In the genomic region with DNA sequence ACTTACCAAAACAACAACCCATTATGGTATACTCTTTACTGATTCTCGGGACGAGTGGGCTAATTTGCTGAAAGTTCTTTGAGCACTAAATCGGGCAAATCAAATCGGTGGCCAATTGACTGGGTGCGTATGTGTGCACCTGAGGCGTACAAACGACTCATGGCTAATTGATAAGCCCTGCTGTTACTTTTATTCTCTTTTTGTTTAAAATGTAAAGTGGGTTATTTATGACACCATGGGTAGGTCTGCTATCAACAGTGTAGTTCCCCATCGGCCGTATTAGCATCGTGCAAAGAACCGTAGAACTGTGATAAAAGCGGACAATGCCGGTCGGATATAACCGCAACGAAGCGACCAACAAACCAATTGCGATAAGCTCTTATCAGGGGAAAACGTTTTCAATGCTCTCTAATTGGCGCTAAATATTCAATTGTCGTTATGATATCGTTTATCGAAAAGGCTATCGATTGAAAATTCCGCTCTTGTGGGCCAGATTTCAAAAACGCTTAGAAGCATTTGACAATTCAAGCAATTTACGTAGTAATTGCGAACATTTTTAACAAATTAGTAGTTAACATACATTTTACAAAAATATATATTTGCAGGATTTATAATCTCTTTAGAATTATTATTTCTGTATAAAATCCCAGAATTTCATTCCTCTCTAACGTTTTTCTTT, we compare ENCODE assay signal across 5 fruit fly cellular contexts.
TF ChIP-seq lines count a peak whose summit lies in the region.

A gene (minus strand): TSS at position 69 of the 679 bp plus-strand sequence.

- no peak for TF ChIP-seq CTCF in whole organism, embryonic (GFP tag; optimal IDR thresholded peaks at IDR 0.05; lab: Kevin White, UChicago)

TF ChIP-seq in whole organism, adult, 20 proteins besides CTCF, POLR2A, EP300 and RAD21:
- TF ChIP-seq CG33017 (tag; optimal IDR thresholded peaks at IDR 0.05; lab: Kevin White, UChicago) (peak; percentile 38), CG12768 (GFP tag; optimal IDR thresholded peaks at IDR 0.05; lab: Kevin White, UChicago) (peak; percentile 48), cic (GFP tag; optimal IDR thresholded peaks at IDR 0.05; lab: Kevin White, UChicago) (peak; percentile 87), kay (GFP tag; lab: Kevin White, UChicago; ENCODE audit: borderline replicate concordance) (peak; percentile 62), Mnt (GFP tag; optimal IDR thresholded peaks at IDR 0.05; lab: Kevin White, UChicago) (peak; percentile 75), tj (GFP tag; optimal IDR thresholded peaks at IDR 0.05; lab: Kevin White, UChicago) (no peak), Clk (GFP tag; optimal IDR thresholded peaks at IDR 0.05; lab: Kevin White, UChicago) (no peak), CG1620 (GFP tag; optimal IDR thresholded peaks at IDR 0.05; lab: Kevin White, UChicago) (no peak), toe (GFP tag; optimal IDR thresholded peaks at IDR 0.05; lab: Kevin White, UChicago) (peak; percentile 15), Hr96 (GFP tag; optimal IDR thresholded peaks at IDR 0.05; lab: Kevin White, UChicago) (peak; percentile 9), pad (GFP tag; optimal IDR thresholded peaks at IDR 0.05; lab: Kevin White, UChicago) (peak; percentile 14), CG7101 (tag; optimal IDR thresholded peaks at IDR 0.05; lab: Kevin White, UChicago) (peak; percentile 52)

TF ChIP-seq in whole organism, embryonic, 481 proteins besides CTCF, POLR2A, EP300 and RAD21 (continues in another document):
- TF ChIP-seq Mes4 (GFP tag; optimal IDR thresholded peaks at IDR 0.05; lab: Kevin White, UChicago) (no peak), CG11456 (GFP tag; IDR thresholded peaks at IDR 0.05; lab: Robert Waterston, UW) (peak; percentile 85), Dp (GFP tag; optimal IDR thresholded peaks at IDR 0.05; lab: Kevin White, UChicago) (peak; percentile 76), CG11085 (GFP tag; IDR thresholded peaks at IDR 0.05; lab: Robert Waterston, UW) (peak; percentile 63), luna (GFP tag; optimal IDR thresholded peaks at IDR 0.05; lab: Kevin White, UChicago) (no peak), CG43689 (GFP tag; IDR thresholded peaks at IDR 0.05; lab: Robert Waterston, UW) (0 out of 2 replicates have a peak, but pooled peaks have one; percentile 14), Antp (GFP tag; optimal IDR thresholded peaks at IDR 0.05; lab: Kevin White, UChicago) (peak; percentile 68), zen2 (GFP tag; IDR thresholded peaks at IDR 0.05; lab: Robert Waterston, UW; ENCODE audit: partially characterized antibody) (peak; percentile 3; the same call in 1 of the 3 replicates), Bgb (GFP tag; IDR thresholded peaks at IDR 0.05; lab: Robert Waterston, UW; ENCODE audit: partially characterized antibody) (peak; percentile 29; the same call in 1 of the 2 replicates), MBD-R2 (GFP tag; IDR thresholded peaks at IDR 0.05; lab: Robert Waterston, UW) (peak; percentile 13; the same call in 1 of the 2 replicates), CG14710 (tag; optimal IDR thresholded peaks at IDR 0.05; lab: Kevin White, UChicago) (no peak), cg (GFP tag; optimal IDR thresholded peaks at IDR 0.05; lab: Kevin White, UChicago) (no peak), twi (tag; optimal IDR thresholded peaks at IDR 0.05; lab: Kevin White, UChicago) (no peak), pum (GFP tag; optimal IDR thresholded peaks at IDR 0.05; lab: Kevin White, UChicago) (no peak), Lhr (GFP tag; optimal IDR thresholded peaks at IDR 0.05; lab: Kevin White, UChicago) (no peak), knrl (GFP tag; IDR thresholded peaks at IDR 0.05; lab: Robert Waterston, UW; ENCODE audit: partially characterized antibody) (no peak)

TF ChIP-seq in whole organism, prepupa, 60 proteins besides CTCF, POLR2A, EP300 and RAD21 (continues in another document):
- TF ChIP-seq Hr4 (GFP tag; optimal IDR thresholded peaks at IDR 0.05; lab: Kevin White, UChicago): no peak
- peak; percentile 31 for TF ChIP-seq acj6 (GFP tag; optimal IDR thresholded peaks at IDR 0.05; lab: Kevin White, UChicago)
- TF ChIP-seq CG6808 (GFP tag; optimal IDR thresholded peaks at IDR 0.05; lab: Kevin White, UChicago): no peak
- no peak for TF ChIP-seq fd85E (GFP tag; optimal IDR thresholded peaks at IDR 0.05; lab: Kevin White, UChicago)
- TF ChIP-seq CG10669 (GFP tag; optimal IDR thresholded peaks at IDR 0.05; lab: Kevin White, UChicago): no peak
- no peak for TF ChIP-seq CG32006 (GFP tag; optimal IDR thresholded peaks at IDR 0.05; lab: Kevin White, UChicago)
- TF ChIP-seq dsx (GFP tag; optimal IDR thresholded peaks at IDR 0.05; lab: Kevin White, UChicago; ENCODE audit: poor library complexity, severe bottlenecking): no peak
- TF ChIP-seq esn (GFP tag; optimal IDR thresholded peaks at IDR 0.05; lab: Kevin White, UChicago): peak; percentile 35
- TF ChIP-seq lz (GFP tag; optimal IDR thresholded peaks at IDR 0.05; lab: Kevin White, UChicago): peak; percentile 32
- TF ChIP-seq Eip93F (GFP tag; optimal IDR thresholded peaks at IDR 0.05; lab: Kevin White, UChicago): peak; percentile 21
- peak; percentile 75 for TF ChIP-seq CG15336 (GFP tag; IDR thresholded peaks at IDR 0.05; lab: Robert Waterston, UW)
- no peak for TF ChIP-seq achi (GFP tag; optimal IDR thresholded peaks at IDR 0.05; lab: Kevin White, UChicago)
- TF ChIP-seq CG11762 (GFP tag; optimal IDR thresholded peaks at IDR 0.05; lab: Kevin White, UChicago; ENCODE audit: insufficient read depth): no peak
- no peak for TF ChIP-seq CG6854 (GFP tag; optimal IDR thresholded peaks at IDR 0.05; lab: Kevin White, UChicago)
- TF ChIP-seq cyc (GFP tag; optimal IDR thresholded peaks at IDR 0.05; lab: Kevin White, UChicago): no peak
- no peak for TF ChIP-seq CG34406 (GFP tag; optimal IDR thresholded peaks at IDR 0.05; lab: Kevin White, UChicago)
- TF ChIP-seq Ets96B (tag; optimal IDR thresholded peaks at IDR 0.05; lab: Kevin White, UChicago): no peak
- no peak for TF ChIP-seq CG16779 (tag; optimal IDR thresholded peaks at IDR 0.05; lab: Kevin White, UChicago)
- no peak for TF ChIP-seq fd59A (GFP tag; optimal IDR thresholded peaks at IDR 0.05; lab: Kevin White, UChicago)

TF ChIP-seq in whole organism, pupa, 21 proteins besides CTCF, POLR2A, EP300 and RAD21:
- TF ChIP-seq CG32121 (GFP tag; IDR thresholded peaks at IDR 0.05; lab: Robert Waterston, UW) (peak; percentile 7; the same call in 1 of the 2 replicates), Pif1B (GFP tag; optimal IDR thresholded peaks at IDR 0.05; lab: Kevin White, UChicago) (peak; percentile 37), CG4496 (GFP tag; IDR thresholded peaks at IDR 0.05; lab: Robert Waterston, UW) (no peak), fd96Ca (GFP tag; IDR thresholded peaks at IDR 0.05; lab: Robert Waterston, UW) (peak; percentile 34; the same call in 1 of the 3 replicates)

TF ChIP-seq in whole organism, wandering third instar larva, 38 proteins besides CTCF, POLR2A, EP300 and RAD21:
- TF ChIP-seq Vsx2 (GFP tag; optimal IDR thresholded peaks at IDR 0.05; lab: Kevin White, UChicago; ENCODE audit: partially characterized antibody) (peak; percentile 93), Jra (GFP tag; optimal IDR thresholded peaks at IDR 0.05; lab: Kevin White, UChicago) (peak; percentile 6), Hr83 (GFP tag; optimal IDR thresholded peaks at IDR 0.05; lab: Kevin White, UChicago; ENCODE audit: poor library complexity, severe bottlenecking) (peak; percentile 87), Rel (GFP tag; optimal IDR thresholded peaks at IDR 0.05; lab: Kevin White, UChicago) (peak; percentile 65), Rel (tag; optimal IDR thresholded peaks at IDR 0.05; lab: Kevin White, UChicago) (peak; percentile 96), foxo (GFP tag; optimal IDR thresholded peaks at IDR 0.05; lab: Kevin White, UChicago) (peak; percentile 9 to 74), CG32264 (GFP tag; optimal IDR thresholded peaks at IDR 0.05; lab: Kevin White, UChicago) (peak; percentile 74), ey (GFP tag; optimal IDR thresholded peaks at IDR 0.05; lab: Kevin White, UChicago) (peak; percentile 43), Dif (GFP tag; optimal IDR thresholded peaks at IDR 0.05; lab: Kevin White, UChicago; ENCODE audit: partially characterized antibody) (no peak), pan (optimal IDR thresholded peaks at IDR 0.05; lab: Kevin White, UChicago) (no peak), GATAd (GFP tag; optimal IDR thresholded peaks at IDR 0.05; lab: Kevin White, UChicago) (no peak), rgr (GFP tag; optimal IDR thresholded peaks at IDR 0.05; lab: Kevin White, UChicago) (no peak), lola (GFP tag; optimal IDR thresholded peaks at IDR 0.05; lab: Kevin White, UChicago) (no peak), OdsH (GFP tag; optimal IDR thresholded peaks at IDR 0.05; lab: Kevin White, UChicago) (peak; percentile 50), Mio (GFP tag; optimal IDR thresholded peaks at IDR 0.05; lab: Kevin White, UChicago) (no peak), psq (GFP tag; optimal IDR thresholded peaks at IDR 0.05; lab: Kevin White, UChicago) (no peak), HLH106 (tag; optimal IDR thresholded peaks at IDR 0.05; lab: Kevin White, UChicago) (peak; percentile 54), dmrt93B (GFP tag; optimal IDR thresholded peaks at IDR 0.05; lab: Kevin White, UChicago) (no peak), fru (GFP tag; optimal IDR thresholded peaks at IDR 0.05; lab: Kevin White, UChicago) (peak; percentile 83), h (GFP tag; optimal IDR thresholded peaks at IDR 0.05; lab: Kevin White, UChicago) (peak; percentile 76), Dfd (GFP tag; optimal IDR thresholded peaks at IDR 0.05; lab: Kevin White, UChicago) (no peak), woc (GFP tag; optimal IDR thresholded peaks at IDR 0.05; lab: Kevin White, UChicago) (no peak), tai (GFP tag; optimal IDR thresholded peaks at IDR 0.05; lab: Kevin White, UChicago) (no peak), br (GFP tag; optimal IDR thresholded peaks at IDR 0.05; lab: Kevin White, UChicago) (peak; percentile 43), Sp1 (GFP tag; optimal IDR thresholded peaks at IDR 0.05; lab: Kevin White, UChicago) (no peak), CrebA (GFP tag; optimal IDR thresholded peaks at IDR 0.05; lab: Kevin White, UChicago; ENCODE audit: borderline replicate concordance) (no peak), sv (GFP tag; optimal IDR thresholded peaks at IDR 0.05; lab: Kevin White, UChicago) (no peak)
TF ChIP-seq in whole organism, wandering third instar larva: peak in this region for 12.
